Fruit fly (Drosophila melanogaster): Measurements from ENCODE around the gene MED30.

dm6 chr3L:692699-693098 lies 38.8 kb upstream of the MED30 start, which contains the start of gene Vti1a:
- TF ChIP-seq Dfd (GFP tag; optimal IDR thresholded peaks at IDR 0.05), result no peak
- no peak for TF ChIP-seq usp (GFP tag; optimal IDR thresholded peaks at IDR 0.05)
- no peak for TF ChIP-seq woc (GFP tag; optimal IDR thresholded peaks at IDR 0.05)
- TF ChIP-seq pan (optimal IDR thresholded peaks at IDR 0.05), result no peak
- TF ChIP-seq h (GFP tag; optimal IDR thresholded peaks at IDR 0.05), result no peak
- TF ChIP-seq CrebA (GFP tag; optimal IDR thresholded peaks at IDR 0.05; ENCODE audit: borderline replicate concordance), result no peak
- TF ChIP-seq psq (GFP tag; optimal IDR thresholded peaks at IDR 0.05), result no peak
- no peak for TF ChIP-seq HLH106 (tag; optimal IDR thresholded peaks at IDR 0.05)
